Worm (Caenorhabditis elegans): ENCODE measurements around the gene Y49G5A.1.

DNA sequence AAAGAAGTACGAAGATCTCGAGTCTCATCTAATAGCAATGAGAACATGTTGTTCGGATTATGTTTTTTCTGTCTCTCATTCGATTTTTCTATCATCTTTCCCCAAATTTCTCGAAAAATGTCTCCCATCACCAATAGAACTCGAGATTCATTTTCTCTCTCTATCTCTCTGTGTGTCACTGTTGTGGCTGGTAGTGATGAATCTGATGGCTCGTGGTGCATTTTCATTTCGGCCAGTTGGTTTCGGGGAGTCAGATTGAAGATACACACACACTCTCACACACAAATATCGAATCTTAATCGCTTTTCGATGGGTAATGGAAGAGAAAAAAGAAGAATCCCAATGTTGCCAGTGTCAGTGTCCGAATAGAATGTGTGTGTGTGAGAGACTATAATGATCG, 8.8 kb upstream of the Y49G5A.1 start:
- TF ChIP-seq ceh-82 (tag; optimal IDR thresholded peaks at IDR 0.05) (no peak), elt-2 (tag; optimal IDR thresholded peaks at IDR 0.05) (no peak), nfya-1 (tag; optimal IDR thresholded peaks at IDR 0.05; ENCODE audit: insufficient read depth) (peak; percentile 34), R02D3.7 (tag; optimal IDR thresholded peaks at IDR 0.05) (no peak), aly-2 (tag; optimal IDR thresholded peaks at IDR 0.05) (no peak), snpc-4 (tag; optimal IDR thresholded peaks at IDR 0.05) (no peak), jun-1 (tag; optimal IDR thresholded peaks at IDR 0.05) (no peak), tbx-2 (tag; optimal IDR thresholded peaks at IDR 0.05) (no peak), mml-1 (tag; optimal IDR thresholded peaks at IDR 0.05) (no peak), unc-62 (GFP tag; optimal IDR thresholded peaks at IDR 0.05) (no peak), unc-39 (tag; optimal IDR thresholded peaks at IDR 0.05) (no peak), pqm-1 (tag; optimal IDR thresholded peaks at IDR 0.05) (no peak), ceh-9 (tag; optimal IDR thresholded peaks at IDR 0.05) (no peak)

All from whole organism, L3 larva.